Worm (Caenorhabditis elegans) whole organism, L2 larva: ENCODE results near the gene ZK666.1.
A peak's percentile ranks its signal among the peaks of the same experiment; 100 is the strongest.

ENCODE experiments used
- C34F6.9 ChIP-seq: fragments of 150-350 bp; optimal IDR thresholded peaks from 2 replicates; lab custom pipeline; 2014; ENCODE audit warnings: missing biosample characterization, missing genetic modification characterization
- F13H6.1 ChIP-seq: sonication (generic microtip); optimal IDR thresholded peaks from 2 replicates; lab custom pipeline; 2016; ENCODE audit warnings: missing genetic modification characterization, missing compliant biosample characterization
- R02D3.7 ChIP-seq: fragments of 150-350 bp; optimal IDR thresholded peaks from 2 replicates; lab custom pipeline; 2014; ENCODE audit warnings: missing biosample characterization, missing genetic modification characterization
- ZK546.5 ChIP-seq: sonication (generic microtip); optimal IDR thresholded peaks from 2 replicates; lab custom pipeline; 2017; ENCODE audit warnings: missing biosample characterization, missing genetic modification characterization
- ama-1 ChIP-seq: fragments of 150-350 bp; optimal IDR thresholded peaks from 2 replicates; lab custom pipeline; 2018; ENCODE audit warnings: inconsistent platforms
- blmp-1 ChIP-seq: sonication (generic microtip); optimal IDR thresholded peaks from 2 replicates; lab custom pipeline; 2017; ENCODE audit warnings: missing genetic modification characterization, mild to moderate bottlenecking, missing compliant biosample characterization, antibody characterized with exemption, moderate library complexity; ENCODE audit not compliant: insufficient read depth
- ceh-16 ChIP-seq: fragments of 150-350 bp; optimal IDR thresholded peaks from 2 replicates; lab custom pipeline; 2014; ENCODE audit warnings: missing biosample characterization, missing genetic modification characterization
- ceh-82 ChIP-seq: fragments of 150-350 bp; optimal IDR thresholded peaks from 2 replicates; lab custom pipeline; 2014; ENCODE audit warnings: missing biosample characterization, missing genetic modification characterization
- crh-2 ChIP-seq: sonication (generic microtip); optimal IDR thresholded peaks from 2 replicates; lab custom pipeline; 2017; ENCODE audit warnings: missing biosample characterization, missing genetic modification characterization
- dmd-4 ChIP-seq: sonication (generic microtip); optimal IDR thresholded peaks from 2 replicates; lab custom pipeline; 2017; ENCODE audit warnings: missing biosample characterization, missing genetic modification characterization
- egl-27 ChIP-seq: sonication (generic microtip); optimal IDR thresholded peaks from 3 replicates; lab custom pipeline; 2017; ENCODE audit warnings: missing biosample characterization, missing genetic modification reagents, missing genetic modification characterization
- elt-1 ChIP-seq: fragments of 150-350 bp; optimal IDR thresholded peaks from 2 replicates; lab custom pipeline; 2014; ENCODE audit warnings: missing biosample characterization, missing genetic modification characterization
- elt-3 ChIP-seq: sonication (generic microtip); optimal IDR thresholded peaks from 2 replicates; lab custom pipeline; 2017; ENCODE audit warnings: missing biosample characterization, missing genetic modification characterization
- gmeb-1 ChIP-seq: fragments of 150-350 bp; optimal IDR thresholded peaks from 2 replicates; lab custom pipeline; 2014; ENCODE audit warnings: missing biosample characterization, missing genetic modification characterization
- lin-39 ChIP-seq: fragments of 150-350 bp; optimal IDR thresholded peaks from 2 replicates; lab custom pipeline; 2014; ENCODE audit warnings: missing biosample characterization, missing genetic modification reagents, missing genetic modification characterization
- lsy-2 ChIP-seq, 2 experiments: fragments of 150-350 bp in 1 of 2; sonication (generic microtip) in 1 of 2; optimal IDR thresholded peaks; 2 replicates each; lab custom pipeline; 2014 to 2017; ENCODE audit warnings: missing biosample characterization in 2 of 2, missing genetic modification characterization in 2 of 2
- mab-5 ChIP-seq: fragments of 150-350 bp; optimal IDR thresholded peaks from 2 replicates; lab custom pipeline; 2014; ENCODE audit warnings: missing biosample characterization, missing genetic modification characterization
- mbf-1 ChIP-seq: sonication (generic microtip); optimal IDR thresholded peaks from 2 replicates; lab custom pipeline; 2017; ENCODE audit warnings: missing biosample characterization, missing genetic modification characterization
- mdl-1 ChIP-seq, 2 experiments: fragments of 150-350 bp in 1 of 2; sonication (generic microtip) in 1 of 2; optimal IDR thresholded peaks; 2 replicates each; lab custom pipeline; 2017; ENCODE audit warnings: missing biosample characterization in 2 of 2, missing genetic modification characterization in 2 of 2
- nhr-10 ChIP-seq: sonication (generic microtip); optimal IDR thresholded peaks from 2 replicates; lab custom pipeline; 2017; ENCODE audit warnings: missing biosample characterization, missing genetic modification characterization
- nhr-11 ChIP-seq: fragments of 150-350 bp; optimal IDR thresholded peaks from 2 replicates; lab custom pipeline; 2014; ENCODE audit warnings: missing biosample characterization, missing genetic modification characterization
- nhr-12 ChIP-seq: fragments of 150-350 bp; optimal IDR thresholded peaks from 2 replicates; lab custom pipeline; 2014; ENCODE audit warnings: missing biosample characterization, missing genetic modification characterization
- nhr-129 ChIP-seq: fragments of 150-350 bp; optimal IDR thresholded peaks from 2 replicates; lab custom pipeline; 2014; ENCODE audit warnings: missing biosample characterization, missing genetic modification characterization
- nhr-21 ChIP-seq: fragments of 150-350 bp; optimal IDR thresholded peaks from 2 replicates; lab custom pipeline; 2014; ENCODE audit warnings: missing biosample characterization, missing genetic modification characterization
- nhr-23 ChIP-seq: fragments of 150-350 bp; optimal IDR thresholded peaks from 2 replicates; lab custom pipeline; 2014; ENCODE audit warnings: missing biosample characterization, missing genetic modification reagents, missing genetic modification characterization
- nhr-237 ChIP-seq: fragments of 150-350 bp; optimal IDR thresholded peaks from 2 replicates; lab custom pipeline; 2014; ENCODE audit warnings: missing biosample characterization, missing genetic modification characterization
- nhr-25 ChIP-seq: fragments of 150-350 bp; sonication (generic microtip); optimal IDR thresholded peaks from 3 replicates; lab custom pipeline; 2014; ENCODE audit warnings: missing biosample characterization, missing genetic modification characterization
- nhr-6 ChIP-seq: fragments of 150-350 bp; optimal IDR thresholded peaks from 2 replicates; lab custom pipeline; 2014; ENCODE audit warnings: missing biosample characterization, missing genetic modification characterization
- nhr-77 ChIP-seq: fragments of 150-350 bp; optimal IDR thresholded peaks from 2 replicates; lab custom pipeline; 2014; ENCODE audit warnings: missing biosample characterization, missing genetic modification characterization
- peb-1 ChIP-seq: fragments of 150-350 bp; optimal IDR thresholded peaks from 2 replicates; lab custom pipeline; 2014; ENCODE audit warnings: missing biosample characterization, missing genetic modification characterization
- skn-1 ChIP-seq: sonication (generic microtip); optimal IDR thresholded peaks from 2 replicates; lab custom pipeline; 2017; ENCODE audit warnings: missing biosample characterization, missing genetic modification characterization
- sma-3 ChIP-seq: sonication (generic microtip); optimal IDR thresholded peaks from 2 replicates; lab custom pipeline; 2016; ENCODE audit warnings: missing genetic modification reagents, missing genetic modification characterization, missing compliant biosample characterization
- sma-9 ChIP-seq, 2 experiments: fragments of 150-350 bp in 1 of 2; sonication (generic microtip) in 1 of 2; optimal IDR thresholded peaks; 2 replicates each; lab custom pipeline; 2014 to 2016; ENCODE audit warnings: missing genetic modification characterization in 2 of 2, mild to moderate bottlenecking in 1 of 2, missing biosample characterization in 1 of 2, missing compliant biosample characterization in 1 of 2, missing genetic modification reagents in 1 of 2, moderate library complexity in 1 of 2
- snpc-4 ChIP-seq: fragments of 150-350 bp; optimal IDR thresholded peaks from 2 replicates; lab custom pipeline; 2014; ENCODE audit warnings: missing biosample characterization, missing genetic modification characterization
- unc-62 ChIP-seq: fragments of 150-350 bp; optimal IDR thresholded peaks from 2 replicates; lab custom pipeline; 2014; ENCODE audit warnings: missing biosample characterization, missing genetic modification reagents, missing genetic modification characterization
- zag-1 ChIP-seq: fragments of 150-350 bp; optimal IDR thresholded peaks from 2 replicates; lab custom pipeline; 2014; ENCODE audit warnings: missing biosample characterization, missing genetic modification characterization
- ztf-11 ChIP-seq: sonication (generic microtip); optimal IDR thresholded peaks from 2 replicates; lab custom pipeline; 2017; ENCODE audit warnings: missing biosample characterization, missing genetic modification characterization

Gene ZK666.1

DNA sequence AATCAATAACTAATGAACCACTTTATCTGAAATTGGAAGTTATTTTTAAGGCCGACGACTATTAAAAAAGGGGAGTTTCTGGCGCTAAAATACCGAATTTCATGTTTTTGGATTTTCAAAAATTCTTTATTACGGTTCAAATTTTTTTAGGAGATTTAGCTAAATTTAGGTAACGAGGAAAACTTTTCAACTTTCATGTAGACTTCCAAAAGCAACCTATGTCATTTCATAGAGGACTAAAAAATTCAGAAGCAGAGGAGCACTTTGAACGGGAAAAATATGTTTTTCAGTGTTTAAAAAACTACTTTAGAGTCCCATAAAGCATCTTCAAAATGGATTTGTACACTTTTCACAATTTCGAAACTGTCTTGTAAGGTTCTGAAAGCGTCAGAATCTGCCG is 42.2 kb upstream of the ZK666.1 start:
- TF ChIP-seq dmd-4 (tag; lab: Kevin White, UChicago) (no peak), nhr-25 (tag; lab: Kevin White, UChicago) (no peak), skn-1 (tag; lab: Kevin White, UChicago) (no peak), ztf-11 (no peak), C34F6.9 (tag; lab: Kevin White, UChicago) (no peak), unc-62 (GFP tag; lab: Kevin White, UChicago) (no peak), zag-1 (tag; lab: Kevin White, UChicago) (no peak), mdl-1 (tag; optimal IDR thresholded peaks at IDR 0.05; lab: Kevin White, UChicago) (no peak), nhr-23 (no peak), egl-27 (tag; lab: Kevin White, UChicago) (no peak), ZK546.5 (tag; lab: Kevin White, UChicago) (no peak), ceh-16 (tag; lab: Kevin White, UChicago) (no peak), nhr-129 (no peak), nhr-6 (tag; lab: Kevin White, UChicago) (no peak), ceh-82 (no peak), nhr-77 (tag; lab: Kevin White, UChicago) (no peak), F13H6.1 (tag; lab: Kevin White, UChicago) (no peak)

DNA sequence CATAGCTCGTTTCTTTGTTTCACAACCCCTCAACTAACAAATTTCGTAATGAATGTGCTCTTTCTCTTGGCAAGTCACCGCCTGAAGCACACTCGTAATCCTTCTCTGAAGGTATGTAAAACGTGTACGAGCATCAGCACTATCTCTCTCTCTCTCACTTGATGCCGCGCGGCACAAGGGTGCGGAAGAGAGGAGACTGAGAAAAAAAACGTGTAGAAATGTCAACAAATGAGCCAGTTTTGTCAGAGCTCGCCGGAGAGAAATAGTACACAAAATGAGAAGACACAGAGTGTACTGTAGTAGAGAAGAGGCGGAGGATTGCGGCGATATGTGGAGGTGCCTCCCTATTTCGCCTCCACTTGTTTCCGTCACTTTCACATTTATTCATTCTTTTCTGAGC is 39.1 kb upstream of the ZK666.1 start, which contains the start of gene F59B10.3:
Gene F59B10.3 (plus strand): TSS at position 301 of the 400 bp plus-strand sequence.
- no peak for TF ChIP-seq nhr-10 (tag; lab: Kevin White, UChicago)
- TF ChIP-seq F13H6.1 (tag; lab: Kevin White, UChicago) = peak; percentile 25
- TF ChIP-seq lsy-2 (tag; optimal IDR thresholded peaks at IDR 0.05; lab: Kevin White, UChicago) = no peak
- no peak for TF ChIP-seq ztf-11
- no peak for TF ChIP-seq elt-3 (tag; lab: Kevin White, UChicago)
- no peak for TF ChIP-seq mab-5
- TF ChIP-seq, all 48 proteins: peak for 1

DNA sequence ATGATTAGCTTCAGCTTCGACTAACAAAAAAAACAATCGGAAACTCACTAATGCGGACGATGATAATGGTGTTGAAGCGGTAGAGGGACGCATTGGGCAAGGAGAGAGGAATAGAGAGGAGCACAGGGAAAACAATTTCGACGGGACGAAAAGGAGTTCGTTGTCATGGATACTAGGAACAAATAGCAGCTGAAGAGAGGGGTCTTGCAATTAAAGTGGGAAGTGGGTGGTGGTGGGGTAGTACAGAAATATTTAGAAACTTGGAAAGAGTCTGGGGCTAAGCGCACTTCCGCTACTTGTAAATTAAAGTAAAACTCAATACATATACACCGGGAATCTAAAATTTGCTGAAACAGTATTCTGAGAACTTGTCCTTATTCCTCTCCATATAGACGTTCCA is 38.6 kb upstream of the ZK666.1 start, which contains the start of gene F59B10.2:
Gene F59B10.2 (minus strand): TSS at position 101 of the 400 bp plus-strand sequence.
- TF ChIP-seq nhr-10 (tag; lab: Kevin White, UChicago) = no peak
- no peak for TF ChIP-seq crh-2
- no peak for TF ChIP-seq snpc-4
- TF ChIP-seq skn-1 (tag; lab: Kevin White, UChicago) = no peak
- no peak for TF ChIP-seq ceh-16 (tag; lab: Kevin White, UChicago)

DNA sequence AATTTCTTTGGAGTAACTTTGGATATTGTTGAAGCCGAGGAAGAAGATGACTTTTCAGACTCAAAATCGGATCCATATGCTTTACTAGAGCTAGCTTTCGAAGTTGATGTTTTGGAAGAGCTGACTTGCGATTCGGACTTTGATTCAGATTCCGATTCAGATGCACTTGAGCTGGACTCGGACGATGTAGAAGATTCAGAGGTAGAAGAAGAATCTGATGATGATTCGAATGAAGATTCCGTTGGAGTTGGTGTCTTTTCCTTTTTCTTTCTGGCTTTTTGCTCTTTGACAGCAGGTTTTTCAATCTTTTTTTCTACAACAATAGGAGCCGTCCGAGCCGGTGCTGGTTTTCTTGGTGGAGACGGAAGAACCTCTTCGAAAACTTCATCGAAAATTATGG is 36.8 kb upstream of the ZK666.1 start:
- TF ChIP-seq ama-1 (no peak), blmp-1 (tag; lab: Kevin White, UChicago) (no peak), sma-9 (GFP tag; optimal IDR thresholded peaks at IDR 0.05; lab: Kevin White, UChicago) (no peak), sma-9 (tag; optimal IDR thresholded peaks at IDR 0.05; lab: Kevin White, UChicago) (no peak), mab-5 (no peak), sma-3 (GFP tag; lab: Kevin White, UChicago) (no peak), nhr-11 (tag; lab: Kevin White, UChicago) (no peak), gmeb-1 (no peak), nhr-237 (tag; lab: Kevin White, UChicago) (no peak), ceh-82 (no peak), ZK546.5 (tag; lab: Kevin White, UChicago) (no peak), lin-39 (tag; lab: Kevin White, UChicago) (no peak), nhr-21 (tag; lab: Kevin White, UChicago) (no peak), dmd-4 (tag; lab: Kevin White, UChicago) (no peak), F13H6.1 (tag; lab: Kevin White, UChicago) (no peak), C34F6.9 (tag; lab: Kevin White, UChicago) (no peak)

DNA sequence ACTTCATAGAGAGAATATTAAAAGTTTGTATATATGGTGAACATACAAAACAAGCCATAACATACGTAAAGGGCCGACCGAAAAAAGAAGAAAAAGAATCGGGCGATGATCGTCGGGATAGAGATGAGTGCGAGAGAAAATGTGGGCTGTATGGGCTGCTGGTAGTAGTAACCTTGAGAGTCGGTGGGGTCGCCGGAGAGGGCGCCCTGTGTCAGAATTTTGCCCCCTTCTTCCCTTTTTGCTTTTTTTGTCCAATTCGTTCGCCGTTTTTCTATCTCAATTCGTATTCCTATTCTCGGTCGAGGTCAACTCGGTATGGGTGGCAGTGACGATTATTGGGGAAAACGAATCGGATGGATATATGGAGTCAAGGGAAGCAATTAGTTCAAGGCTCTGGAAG is 34.8 kb upstream of the ZK666.1 start:
- TF ChIP-seq skn-1 (tag; lab: Kevin White, UChicago) (no peak), sma-9 (GFP tag; optimal IDR thresholded peaks at IDR 0.05; lab: Kevin White, UChicago) (peak; percentile 33), sma-9 (tag; optimal IDR thresholded peaks at IDR 0.05; lab: Kevin White, UChicago) (no peak), nhr-25 (tag; lab: Kevin White, UChicago) (peak; percentile 1), R02D3.7 (tag; lab: Kevin White, UChicago) (no peak), nhr-6 (tag; lab: Kevin White, UChicago) (no peak), ZK546.5 (tag; lab: Kevin White, UChicago) (no peak), ceh-16 (tag; lab: Kevin White, UChicago) (peak; percentile 25), sma-3 (GFP tag; lab: Kevin White, UChicago) (no peak), unc-62 (GFP tag; lab: Kevin White, UChicago) (no peak), mab-5 (no peak), nhr-12 (tag; lab: Kevin White, UChicago) (no peak), elt-1 (tag; lab: Kevin White, UChicago) (no peak), nhr-77 (tag; lab: Kevin White, UChicago) (no peak), mbf-1 (tag; lab: Kevin White, UChicago) (no peak), peb-1 (tag; lab: Kevin White, UChicago) (no peak), nhr-21 (tag; lab: Kevin White, UChicago) (no peak), elt-3 (tag; lab: Kevin White, UChicago) (no peak)
- TF ChIP-seq, all 48 proteins: peak for 3
